Fruit fly (Drosophila melanogaster) whole organism, embryonic: ENCODE measurements around the gene CG43063.

ENCODE experiments used
- ATbp ChIP-seq: fragments of 200-800 bp; sonication (Bioruptor generic); optimal IDR thresholded peaks from 2 replicates; lab custom pipeline; 2017; ENCODE audit warnings: missing biosample characterization, mild to moderate bottlenecking, missing genetic modification characterization, missing genetic modification reagents
- Atf3 ChIP-seq: fragments of 200-800 bp; sonication (Bioruptor generic); optimal IDR thresholded peaks from 3 replicates; lab custom pipeline; 2016; ENCODE audit warnings: missing biosample characterization, missing genetic modification characterization
- B-H1 ChIP-seq: fragments of 200-800 bp; sonication (Bioruptor generic); IDR thresholded peaks from 3 replicates; pipeline ENCODE4 v1.3.6; 2022; ENCODE audit warnings: missing biosample characterization, missing genetic modification characterization
- BEAF-32 ChIP-seq: fragments of 200-800 bp; sonication (Bioruptor generic); optimal IDR thresholded peaks from 3 replicates; lab custom pipeline; 2017; ENCODE audit warnings: missing biosample characterization, missing genetic modification characterization, mild to moderate bottlenecking, moderate library complexity, missing genetic modification reagents
- CG11085 ChIP-seq: fragments of 200-800 bp; sonication (Bioruptor generic); IDR thresholded peaks from 2 replicates; pipeline ENCODE4 v1.3.6; 2022; ENCODE audit warnings: missing biosample characterization, missing genetic modification characterization
- CG11398 ChIP-seq: fragments of 200-800 bp; sonication (Bioruptor generic); optimal IDR thresholded peaks from 2 replicates; lab custom pipeline; 2016; ENCODE audit warnings: missing biosample characterization, missing genetic modification characterization
- CG11723 ChIP-seq: fragments of 200-800 bp; sonication (Bioruptor generic); optimal IDR thresholded peaks from 2 replicates; lab custom pipeline; 2017; ENCODE audit warnings: missing biosample characterization, mild to moderate bottlenecking, missing genetic modification characterization
- CG12104 ChIP-seq: fragments of 200-800 bp; sonication (Bioruptor generic); optimal IDR thresholded peaks from 3 replicates; lab custom pipeline; 2016; ENCODE audit warnings: missing biosample characterization, missing genetic modification characterization
- CG14667 ChIP-seq: fragments of 200-800 bp; sonication (Bioruptor generic); IDR thresholded peaks from 2 replicates; pipeline ENCODE4 v1.3.6; 2022; ENCODE audit warnings: missing biosample characterization, missing genetic modification characterization
- CG15514 ChIP-seq: fragments of 200-800 bp; sonication (Bioruptor generic); optimal IDR thresholded peaks from 3 replicates; lab custom pipeline; 2017; ENCODE audit warnings: missing biosample characterization, missing genetic modification characterization, mild to moderate bottlenecking, moderate library complexity, missing genetic modification reagents
- CG16779 ChIP-seq: fragments of 200-800 bp; sonication (Bioruptor generic); IDR thresholded peaks from 2 replicates; pipeline ENCODE4 v1.3.6; 2022; ENCODE audit warnings: missing biosample characterization, missing genetic modification characterization
- CG17385 ChIP-seq: fragments of 200-800 bp; sonication (Bioruptor generic); optimal IDR thresholded peaks from 3 replicates; lab custom pipeline; 2018; ENCODE audit warnings: missing biosample characterization, mild to moderate bottlenecking, missing genetic modification characterization
- CG2202 ChIP-seq: fragments of 200-800 bp; sonication (Bioruptor generic); optimal IDR thresholded peaks from 2 replicates; lab custom pipeline; 2018; ENCODE audit warnings: missing biosample characterization, mild to moderate bottlenecking, missing genetic modification characterization
- CG30020 ChIP-seq: fragments of 200-800 bp; optimal IDR thresholded peaks from 2 replicates; lab custom pipeline; 2019; ENCODE audit warnings: missing biosample characterization, mild to moderate bottlenecking, missing genetic modification characterization, moderate library complexity
- CG30431 ChIP-seq: fragments of 200-800 bp; sonication (Bioruptor generic); optimal IDR thresholded peaks from 2 replicates; lab custom pipeline; 2017; ENCODE audit warnings: missing biosample characterization, missing genetic modification characterization
- CG3847 ChIP-seq: fragments of 200-800 bp; sonication (Bioruptor generic); IDR thresholded peaks from 2 replicates; pipeline ENCODE4 v1.3.6; 2022; ENCODE audit warnings: missing biosample characterization, missing genetic modification characterization
- CG5245 ChIP-seq: fragments of 200-800 bp; sonication (Bioruptor generic); optimal IDR thresholded peaks from 3 replicates; lab custom pipeline; 2016; ENCODE audit warnings: missing biosample characterization, missing genetic modification characterization
- CG7357 ChIP-seq: fragments of 200-800 bp; sonication (Bioruptor generic); IDR thresholded peaks from 3 replicates; pipeline ENCODE4 v1.3.6; 2022; ENCODE audit warnings: missing biosample characterization, missing genetic modification characterization
- CG9932 ChIP-seq: fragments of 200-800 bp; sonication (Bioruptor generic); IDR thresholded peaks from 2 replicates; pipeline ENCODE4 v1.3.6; 2022; ENCODE audit warnings: missing biosample characterization, missing genetic modification characterization
- CHES-1-like ChIP-seq: fragments of 200-800 bp; sonication (Bioruptor generic); optimal IDR thresholded peaks from 2 replicates; lab custom pipeline; 2016; ENCODE audit warnings: missing biosample characterization, missing genetic modification characterization
- Dad ChIP-seq: fragments of 200-800 bp; sonication (Bioruptor generic); optimal IDR thresholded peaks from 3 replicates; lab custom pipeline; 2016; ENCODE audit warnings: missing biosample characterization, missing genetic modification characterization
- Fer3 ChIP-seq: fragments of 200-800 bp; sonication (Bioruptor generic); optimal IDR thresholded peaks from 2 replicates; lab custom pipeline; 2018; ENCODE audit warnings: missing biosample characterization, mild to moderate bottlenecking, missing genetic modification characterization, moderate library complexity
- NFAT ChIP-seq: fragments of 200-800 bp; sonication (Bioruptor generic); IDR thresholded peaks from 2 replicates; pipeline ENCODE4 v1.3.6; 2022; ENCODE audit warnings: missing biosample characterization, missing genetic modification characterization
- NK7.1 ChIP-seq: fragments of 200-800 bp; sonication (Bioruptor generic); optimal IDR thresholded peaks from 3 replicates; lab custom pipeline; 2016; ENCODE audit warnings: missing biosample characterization, missing genetic modification characterization
- Oli ChIP-seq: fragments of 200-800 bp; sonication (Bioruptor generic); optimal IDR thresholded peaks from 2 replicates; lab custom pipeline; 2018; ENCODE audit warnings: missing biosample characterization, mild to moderate bottlenecking, missing genetic modification characterization, moderate library complexity
- Sin3A ChIP-seq: fragments of >200 bp; optimal IDR thresholded peaks from 2 replicates; lab custom pipeline; 2018
- Six4 ChIP-seq: fragments of 200-800 bp; sonication (Bioruptor generic); optimal IDR thresholded peaks from 2 replicates; lab custom pipeline; 2016; ENCODE audit warnings: missing biosample characterization, missing genetic modification characterization
- Spps ChIP-seq: fragments of 200-800 bp; sonication (Bioruptor generic); optimal IDR thresholded peaks from 2 replicates; lab custom pipeline; 2018; ENCODE audit warnings: missing biosample characterization, mild to moderate bottlenecking, missing genetic modification characterization
- Xbp1 ChIP-seq: fragments of 200-800 bp; sonication (Bioruptor generic); optimal IDR thresholded peaks from 3 replicates; lab custom pipeline; 2016; ENCODE audit warnings: missing biosample characterization, mild to moderate bottlenecking, missing genetic modification characterization
- abd-A ChIP-seq: fragments of 200-800 bp; sonication (Bioruptor generic); optimal IDR thresholded peaks from 3 replicates; lab custom pipeline; 2019; ENCODE audit warnings: missing biosample characterization, mild to moderate bottlenecking, missing genetic modification characterization, moderate library complexity
- chinmo ChIP-seq: fragments of 200-800 bp; sonication (Bioruptor generic); IDR thresholded peaks from 4 replicates; pipeline ENCODE4 v1.3.6; 2022; ENCODE audit warnings: missing biosample characterization, missing genetic modification characterization; ENCODE audit not compliant: partially characterized antibody
- chm ChIP-seq: fragments of 200-800 bp; sonication (Bioruptor generic); IDR thresholded peaks from 2 replicates; pipeline ENCODE4 v1.3.6; 2022; ENCODE audit warnings: missing biosample characterization, missing genetic modification characterization
- dpn ChIP-seq, 2 experiments: fragments of 200-800 bp; sonication (Bioruptor generic); optimal IDR thresholded peaks; 3 replicates each; lab custom pipeline; 2016; ENCODE audit warnings: missing biosample characterization in 2 of 2, missing genetic modification characterization in 2 of 2
- dysf ChIP-seq: fragments of 200-800 bp; sonication (Bioruptor generic); IDR thresholded peaks from 3 replicates; pipeline ENCODE4 v1.3.6; 2022; ENCODE audit warnings: missing biosample characterization, missing genetic modification characterization
- fd3F ChIP-seq: fragments of 200-800 bp; sonication (Bioruptor generic); optimal IDR thresholded peaks from 2 replicates; lab custom pipeline; 2018; ENCODE audit warnings: missing biosample characterization, mild to moderate bottlenecking, missing genetic modification characterization, moderate library complexity
- h ChIP-seq: fragments of >200 bp; optimal IDR thresholded peaks from 2 replicates; lab custom pipeline; 2017
- luna ChIP-seq: fragments of 200-800 bp; sonication (Bioruptor generic); optimal IDR thresholded peaks from 2 replicates; lab custom pipeline; 2016; ENCODE audit warnings: missing biosample characterization, missing genetic modification characterization
- nom ChIP-seq: fragments of 200-800 bp; sonication (Bioruptor generic); optimal IDR thresholded peaks from 2 replicates; lab custom pipeline; 2017; ENCODE audit warnings: missing biosample characterization, missing genetic modification characterization, mild to moderate bottlenecking, moderate library complexity, missing genetic modification reagents
- pb ChIP-seq: fragments of 200-800 bp; sonication (Bioruptor generic); optimal IDR thresholded peaks from 3 replicates; lab custom pipeline; 2016; ENCODE audit warnings: missing biosample characterization, missing genetic modification characterization
- pfk ChIP-seq: fragments of 200-800 bp; sonication (Bioruptor generic); optimal IDR thresholded peaks from 2 replicates; lab custom pipeline; 2018; ENCODE audit warnings: missing biosample characterization, mild to moderate bottlenecking, missing genetic modification characterization, moderate library complexity
- pita ChIP-seq: fragments of 200-800 bp; sonication (Bioruptor generic); optimal IDR thresholded peaks from 2 replicates; lab custom pipeline; 2017; ENCODE audit warnings: missing biosample characterization, mild to moderate bottlenecking, missing genetic modification characterization
- ro ChIP-seq: fragments of 200-800 bp; sonication (Bioruptor generic); IDR thresholded peaks from 2 replicates; pipeline ENCODE4 v1.3.6; 2022; ENCODE audit warnings: missing biosample characterization, missing genetic modification characterization
- scrt ChIP-seq: fragments of 200-800 bp; sonication (Bioruptor generic); optimal IDR thresholded peaks from 2 replicates; lab custom pipeline; 2018; ENCODE audit warnings: missing biosample characterization, mild to moderate bottlenecking, missing genetic modification characterization, moderate library complexity
- sd ChIP-seq: fragments of 200-800 bp; sonication (Bioruptor generic); optimal IDR thresholded peaks from 3 replicates; lab custom pipeline; 2018; ENCODE audit warnings: missing biosample characterization, mild to moderate bottlenecking, missing genetic modification characterization, moderate library complexity
- sens-2 ChIP-seq: fragments of 200-800 bp; sonication (Bioruptor generic); IDR thresholded peaks from 2 replicates; pipeline ENCODE4 v1.3.6; 2022; ENCODE audit warnings: missing biosample characterization, missing genetic modification characterization
- slou ChIP-seq: fragments of 200-800 bp; sonication (Bioruptor generic); optimal IDR thresholded peaks from 3 replicates; lab custom pipeline; 2016; ENCODE audit warnings: missing biosample characterization, missing genetic modification characterization
- slp2 ChIP-seq: fragments of 200-800 bp; sonication (Bioruptor generic); optimal IDR thresholded peaks from 2 replicates; lab custom pipeline; 2016; ENCODE audit warnings: missing biosample characterization, missing genetic modification characterization
- tll ChIP-seq, 2 experiments: fragments of 200-800 bp in 1 of 2; fragments of >200 bp in 1 of 2; sonication (Bioruptor generic) in 1 of 2; optimal IDR thresholded peaks; 2 replicates each; lab custom pipeline; 2017 to 2019; ENCODE audit warnings: missing biosample characterization in 2 of 2, missing genetic modification characterization in 2 of 2, mild to moderate bottlenecking in 1 of 2, moderate library complexity in 1 of 2
- trh ChIP-seq: fragments of 200-800 bp; sonication (Bioruptor generic); optimal IDR thresholded peaks from 2 replicates; lab custom pipeline; 2016; ENCODE audit warnings: missing biosample characterization, missing genetic modification characterization
- ttk ChIP-seq: fragments of 200-800 bp; sonication (Bioruptor generic); IDR thresholded peaks from 2 replicates; pipeline ENCODE4 v2.1.2; 2022; ENCODE audit warnings: missing biosample characterization, missing genetic modification characterization
- unpg ChIP-seq: fragments of 200-800 bp; sonication (Bioruptor generic); optimal IDR thresholded peaks from 3 replicates; lab custom pipeline; 2018; ENCODE audit warnings: missing biosample characterization, mild to moderate bottlenecking, missing genetic modification characterization, moderate library complexity
- vnd ChIP-seq: fragments of 200-800 bp; sonication (Bioruptor generic); IDR thresholded peaks from 3 replicates; pipeline ENCODE4 v1.3.6; 2022; ENCODE audit warnings: missing biosample characterization, missing genetic modification characterization; ENCODE audit not compliant: partially characterized antibody

CG43063 gene

dm6 chr3R:13078263-13078662 is 7.8 kb upstream of the CG43063 start (continued):
- TF ChIP-seq Oli (tag; lab: Kevin White, UChicago) (no peak), Six4 (GFP tag; lab: Kevin White, UChicago) (no peak), CG11723 (GFP tag; lab: Kevin White, UChicago) (no peak), BEAF-32 (GFP tag; lab: Kevin White, UChicago) (no peak), CG11085 (GFP tag; lab: Robert Waterston, UW) (peak; percentile 32; the same call in 1 of the 2 replicates), CG3847 (GFP tag; lab: Robert Waterston, UW) (0 out of 2 replicates have a peak, but pooled peaks have one; percentile 11), ATbp (GFP tag; lab: Kevin White, UChicago) (no peak), scrt (GFP tag; lab: Kevin White, UChicago) (no peak), ttk (GFP tag; lab: Robert Waterston, UW) (no peak), luna (GFP tag; lab: Kevin White, UChicago) (no peak), pb (GFP tag; lab: Kevin White, UChicago) (no peak), CG30431 (GFP tag; lab: Kevin White, UChicago) (no peak), CG15514 (no peak), trh (GFP tag; lab: Kevin White, UChicago) (no peak), CG14667 (GFP tag; lab: Robert Waterston, UW) (no peak), CG12104 (GFP tag; lab: Kevin White, UChicago) (no peak), dysf (peak; percentile 18; the same call in 1 of the 3 replicates), CG30020 (tag; lab: Kevin White, UChicago) (no peak), pfk (GFP tag; lab: Kevin White, UChicago) (no peak), CHES-1-like (no peak), CG11398 (GFP tag; lab: Kevin White, UChicago) (no peak), CG7357 (GFP tag; lab: Robert Waterston, UW) (no peak), CG17385 (no peak), CG5245 (GFP tag; lab: Kevin White, UChicago) (no peak), CG16779 (GFP tag; lab: Robert Waterston, UW) (no peak), Fer3 (tag; lab: Kevin White, UChicago) (no peak), ro (GFP tag; lab: Robert Waterston, UW) (no peak), tll (GFP tag; optimal IDR thresholded peaks at IDR 0.05; lab: Kevin White, UChicago) (no peak), pita (peak; percentile 66), slp2 (GFP tag; lab: Kevin White, UChicago) (no peak), Sin3A (lab: Kevin White, UChicago) (no peak), Xbp1 (GFP tag; lab: Kevin White, UChicago) (peak; percentile 64), vnd (GFP tag; lab: Robert Waterston, UW) (no peak), fd3F (GFP tag; lab: Kevin White, UChicago) (no peak), abd-A (tag; lab: Kevin White, UChicago) (no peak), dpn (GFP tag; optimal IDR thresholded peaks at IDR 0.05; lab: Kevin White, UChicago) (peak; percentile 16 to 55), nom (GFP tag; lab: Kevin White, UChicago) (no peak), unpg (no peak), chm (GFP tag; lab: Robert Waterston, UW) (no peak), slou (GFP tag; lab: Kevin White, UChicago) (peak; percentile 7), CG9932 (GFP tag; lab: Robert Waterston, UW) (peak; percentile 63), B-H1 (GFP tag; lab: Robert Waterston, UW) (no peak), NFAT (GFP tag; lab: Robert Waterston, UW) (peak; percentile 9; the same call in 1 of the 2 replicates), sens-2 (GFP tag; lab: Robert Waterston, UW) (no peak), chinmo (GFP tag; lab: Robert Waterston, UW) (no peak), Dad (GFP tag; lab: Kevin White, UChicago) (no peak), sd (tag; lab: Kevin White, UChicago) (no peak), NK7.1 (no peak), Spps (no peak), CG2202 (tag; lab: Kevin White, UChicago) (no peak), Atf3 (GFP tag; lab: Kevin White, UChicago) (no peak), h (lab: Kevin White, UChicago) (no peak)
